ENCODE assay signal across 4 worm cellular contexts in the genomic region with DNA sequence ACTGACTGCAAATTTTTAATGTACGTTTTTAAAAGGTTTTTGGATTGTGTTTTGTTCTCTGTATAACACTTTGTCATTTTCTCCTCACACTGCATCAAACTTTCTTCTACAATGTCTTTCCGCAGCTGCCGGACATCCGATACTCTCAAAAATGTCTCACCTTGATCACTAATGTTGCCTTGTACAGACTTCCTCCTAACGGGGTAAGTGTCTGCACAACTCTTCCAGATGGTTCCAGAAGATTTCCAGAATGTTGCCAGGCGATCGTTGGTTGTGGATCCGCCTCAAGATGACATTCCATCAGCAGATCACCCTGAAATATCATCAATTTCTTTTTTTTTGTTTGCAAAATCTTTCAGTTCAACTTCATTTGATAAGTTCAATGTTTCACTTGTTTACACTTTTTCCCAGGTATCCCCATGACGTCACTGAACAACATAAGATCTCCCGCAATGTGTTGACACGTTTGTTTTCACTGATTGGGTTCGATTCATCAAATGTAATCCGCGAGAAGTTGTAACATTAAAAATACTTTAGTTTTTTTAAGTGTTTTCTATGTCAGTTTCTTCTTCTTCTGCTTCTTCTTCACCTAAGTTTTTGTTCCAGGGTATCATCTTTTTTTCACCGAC.
TF ChIP-seq lines count a peak whose summit lies in the region.

No protein-coding gene starts in this region.

TF ChIP-seq in whole organism, L1 larva, 84 proteins besides CTCF, POLR2A, EP300 and RAD21:
- TF ChIP-seq nhr-28 (tag; optimal IDR thresholded peaks at IDR 0.05; lab: Kevin White, UChicago), result no peak
- no peak for TF ChIP-seq efl-1 (optimal IDR thresholded peaks at IDR 0.05; lab: Kevin White, UChicago)
- peak in 1 of 2 experiments; percentile 41 for TF ChIP-seq efl-1 (GFP tag; optimal IDR thresholded peaks at IDR 0.05 in 1 of 2; lab: Kevin White, UChicago)
- peak; percentile 5 for TF ChIP-seq rnt-1 (tag; optimal IDR thresholded peaks at IDR 0.05; lab: Kevin White, UChicago)
- peak in 1 of 2 experiments; percentile 13 for TF ChIP-seq mdl-1 (tag; optimal IDR thresholded peaks at IDR 0.05; lab: Kevin White, UChicago)
- TF ChIP-seq nhr-71 (tag; optimal IDR thresholded peaks at IDR 0.05; lab: Kevin White, UChicago), result peak; percentile 33
- peak; percentile 44 for TF ChIP-seq lin-14 (GFP tag; optimal IDR thresholded peaks at IDR 0.05; lab: Kevin White, UChicago)
- peak; percentile 46 for TF ChIP-seq blmp-1 (tag; optimal IDR thresholded peaks at IDR 0.05; lab: Kevin White, UChicago)
- peak; percentile 19 for TF ChIP-seq nhr-85 (tag; lab: Kevin White, UChicago)
- no peak for TF ChIP-seq Y116A8C.19 (tag; optimal IDR thresholded peaks at IDR 0.05; lab: Kevin White, UChicago; ENCODE audit: borderline replicate concordance)
TF ChIP-seq in whole organism, L1 larva: peak in this region for 7.

TF ChIP-seq in whole organism, L2 larva, 48 proteins besides CTCF, POLR2A, EP300 and RAD21:
- TF ChIP-seq ceh-82 (tag; optimal IDR thresholded peaks at IDR 0.05; lab: Kevin White, UChicago) (no peak), lsy-2 (tag; optimal IDR thresholded peaks at IDR 0.05; lab: Kevin White, UChicago) (no peak), nhr-25 (tag; optimal IDR thresholded peaks at IDR 0.05; lab: Kevin White, UChicago) (no peak), lin-11 (tag; optimal IDR thresholded peaks at IDR 0.05; lab: Kevin White, UChicago) (no peak), unc-62 (GFP tag; optimal IDR thresholded peaks at IDR 0.05; lab: Kevin White, UChicago) (no peak), F13H6.1 (tag; optimal IDR thresholded peaks at IDR 0.05; lab: Kevin White, UChicago) (peak; percentile 24), C34F6.9 (tag; optimal IDR thresholded peaks at IDR 0.05; lab: Kevin White, UChicago) (no peak), nhr-11 (tag; optimal IDR thresholded peaks at IDR 0.05; lab: Kevin White, UChicago) (no peak), nhr-10 (tag; optimal IDR thresholded peaks at IDR 0.05; lab: Kevin White, UChicago) (no peak), nhr-129 (tag; optimal IDR thresholded peaks at IDR 0.05; lab: Kevin White, UChicago) (peak; percentile 56), sma-9 (GFP tag; optimal IDR thresholded peaks at IDR 0.05; lab: Kevin White, UChicago) (peak; percentile 33), sma-9 (tag; optimal IDR thresholded peaks at IDR 0.05; lab: Kevin White, UChicago) (no peak), ztf-1 (GFP tag; conservative IDR thresholded peaks at IDR 0.05; lab: Robert Waterston, UW) (no peak), nhr-23 (tag; optimal IDR thresholded peaks at IDR 0.05; lab: Kevin White, UChicago) (no peak), snpc-4 (tag; optimal IDR thresholded peaks at IDR 0.05; lab: Kevin White, UChicago) (no peak), Y55F3AM.14 (GFP tag; optimal IDR thresholded peaks at IDR 0.05; lab: Kevin White, UChicago) (no peak)

TF ChIP-seq in whole organism, L4 larva, 104 proteins besides CTCF, POLR2A, EP300 and RAD21:
- TF ChIP-seq daf-16 (GFP tag; optimal IDR thresholded peaks at IDR 0.05; lab: Kevin White, UChicago), result peak in 1 of 2 experiments; percentile 95
- TF ChIP-seq daf-16 (tag; optimal IDR thresholded peaks at IDR 0.05; lab: Kevin White, UChicago), result no peak
- peak; percentile 23 for TF ChIP-seq hlh-30 (tag; optimal IDR thresholded peaks at IDR 0.05; lab: Kevin White, UChicago; ENCODE audit: insufficient read depth)
- TF ChIP-seq T20F7.1 (GFP tag; optimal IDR thresholded peaks at IDR 0.05; lab: Kevin White, UChicago), result no peak
- TF ChIP-seq egl-43 (GFP tag; IDR thresholded peaks at IDR 0.05; lab: Robert Waterston, UW), result no peak
- no peak for TF ChIP-seq Y105C5A.15 (GFP tag; IDR thresholded peaks at IDR 0.05; lab: Robert Waterston, UW)
- no peak for TF ChIP-seq nhr-77 (tag; optimal IDR thresholded peaks at IDR 0.05; lab: Kevin White, UChicago)
- 0 out of 2 replicates have a peak, but pooled peaks have one; percentile 6 for TF ChIP-seq dmd-6 (GFP tag; IDR thresholded peaks at IDR 0.05; lab: Robert Waterston, UW)
- TF ChIP-seq madf-9 (GFP tag; conservative IDR thresholded peaks at IDR 0.05; lab: Robert Waterston, UW), result no peak
- no peak for TF ChIP-seq lin-15B (tag; optimal IDR thresholded peaks at IDR 0.05; lab: Kevin White, UChicago)
- no peak for TF ChIP-seq duxl-1 (tag; optimal IDR thresholded peaks at IDR 0.05; lab: Kevin White, UChicago; ENCODE audit: poor library complexity)
- TF ChIP-seq F37D6.2 (tag; optimal IDR thresholded peaks at IDR 0.05; lab: Kevin White, UChicago), result no peak
- no peak for TF ChIP-seq dmd-9 (GFP tag; IDR thresholded peaks at IDR 0.05; lab: Robert Waterston, UW)
- no peak for TF ChIP-seq fkh-10 (GFP tag; optimal IDR thresholded peaks at IDR 0.05; lab: Kevin White, UChicago)
- no peak for TF ChIP-seq ceh-32 (tag; optimal IDR thresholded peaks at IDR 0.05; lab: Kevin White, UChicago; ENCODE audit: poor library complexity)
- TF ChIP-seq T26A8.4 (GFP tag; IDR thresholded peaks at IDR 0.05; lab: Robert Waterston, UW), result no peak
- TF ChIP-seq F10B5.3 (tag; optimal IDR thresholded peaks at IDR 0.05; lab: Kevin White, UChicago), result no peak
- TF ChIP-seq lin-39 (tag; optimal IDR thresholded peaks at IDR 0.05; lab: Kevin White, UChicago), result no peak
- peak in 1 of 2 experiments; percentile 98 for TF ChIP-seq unc-62 (GFP tag; optimal IDR thresholded peaks at IDR 0.05 in 1 of 2; lab: Kevin White, UChicago)
- no peak for TF ChIP-seq unc-62 (tag; optimal IDR thresholded peaks at IDR 0.05; lab: Kevin White, UChicago)
- TF ChIP-seq nhr-28 (tag; optimal IDR thresholded peaks at IDR 0.05; lab: Kevin White, UChicago), result no peak
- no peak for TF ChIP-seq nhr-76 (tag; optimal IDR thresholded peaks at IDR 0.05; lab: Kevin White, UChicago)
- no peak for TF ChIP-seq nhr-10 (tag; optimal IDR thresholded peaks at IDR 0.05; lab: Kevin White, UChicago)
- TF ChIP-seq D1046.2 (GFP tag; IDR thresholded peaks at IDR 0.05; lab: Robert Waterston, UW), result no peak
- peak; percentile 20 for TF ChIP-seq hlh-11 (tag; optimal IDR thresholded peaks at IDR 0.05; lab: Kevin White, UChicago)
- TF ChIP-seq fos-1 (tag; optimal IDR thresholded peaks at IDR 0.05; lab: Kevin White, UChicago), result no peak

TF ChIP-seq in whole organism, young adult, 124 proteins besides CTCF, POLR2A, EP300 and RAD21:
- no peak for TF ChIP-seq dpff-1 (tag; optimal IDR thresholded peaks at IDR 0.05; lab: Kevin White, UChicago)
- no peak for TF ChIP-seq nhr-80 (tag; optimal IDR thresholded peaks at IDR 0.05; lab: Kevin White, UChicago)
- no peak for TF ChIP-seq F57A8.1 (GFP tag; optimal IDR thresholded peaks at IDR 0.05; lab: Kevin White, UChicago)
- TF ChIP-seq F23B12.7 (tag; optimal IDR thresholded peaks at IDR 0.05; lab: Kevin White, UChicago; ENCODE audit: insufficient read depth), result no peak
- TF ChIP-seq somi-1 (GFP tag; optimal IDR thresholded peaks at IDR 0.05; lab: Kevin White, UChicago), result peak; percentile 50
